Worm (Caenorhabditis elegans): ENCODE data around the gene R02F2.6.
A peak's percentile ranks its signal among the peaks of the same experiment; 100 is the strongest.

R02F2.6 gene

DNA sequence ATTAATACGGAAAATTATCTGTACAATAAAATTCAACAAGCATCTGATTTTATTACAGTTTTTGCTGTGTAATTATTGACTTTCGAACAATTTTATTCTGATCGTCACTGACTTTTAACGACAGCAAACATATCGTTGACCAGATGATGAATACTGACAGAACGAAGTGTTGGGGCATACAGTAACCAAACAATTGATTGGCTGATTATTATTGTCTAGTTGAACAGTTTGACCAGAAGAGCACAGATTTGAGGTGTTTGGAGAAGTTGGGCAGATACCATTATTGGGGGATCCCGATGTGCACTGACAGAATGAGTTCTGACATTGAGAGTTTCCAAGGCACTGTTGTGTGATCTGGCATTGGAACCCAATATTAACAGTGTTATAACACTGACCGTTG, 28.2 kb upstream of the R02F2.6 start:
- TF ChIP-seq fkh-4 (tag; optimal IDR thresholded peaks at IDR 0.05; ENCODE audit: borderline replicate concordance) (no peak), efl-1 (optimal IDR thresholded peaks at IDR 0.05) (no peak), efl-1 (GFP tag; optimal IDR thresholded peaks at IDR 0.05 in 1 of 2) (peak in 1 of 2 experiments; percentile 92)

ce11 chrIII:5506023-5506597, 27.4 kb upstream of the R02F2.6 start:
- TF ChIP-seq grh-1 (GFP tag; IDR thresholded peaks at IDR 0.05) (peak; percentile 55), nhr-85 (tag) (peak; percentile 82), unc-62 (GFP tag; optimal IDR thresholded peaks at IDR 0.05) (no peak), nhr-71 (tag; optimal IDR thresholded peaks at IDR 0.05) (peak; percentile 51), skn-1 (tag; optimal IDR thresholded peaks at IDR 0.05) (no peak), egl-27 (tag; optimal IDR thresholded peaks at IDR 0.05) (no peak), lir-3 (tag; optimal IDR thresholded peaks at IDR 0.05; ENCODE audit: poor library complexity) (no peak), lin-14 (GFP tag; optimal IDR thresholded peaks at IDR 0.05) (no peak), nhr-28 (tag; optimal IDR thresholded peaks at IDR 0.05) (no peak), mab-9 (GFP tag; IDR thresholded peaks at IDR 0.05) (no peak), nhr-47 (tag; optimal IDR thresholded peaks at IDR 0.05) (peak; percentile 55), efl-1 (optimal IDR thresholded peaks at IDR 0.05) (peak in 1 of 2 experiments; percentile 21), efl-1 (GFP tag; optimal IDR thresholded peaks at IDR 0.05 in 1 of 2) (peak in 1 of 2 experiments; percentile 92), sup-37 (GFP tag; optimal IDR thresholded peaks at IDR 0.05) (no peak), Y116A8C.19 (tag; optimal IDR thresholded peaks at IDR 0.05; ENCODE audit: borderline replicate concordance) (no peak), zag-1 (tag; optimal IDR thresholded peaks at IDR 0.05) (no peak), alr-1 (tag; optimal IDR thresholded peaks at IDR 0.05; ENCODE audit: borderline replicate concordance) (no peak), sox-4 (tag; optimal IDR thresholded peaks at IDR 0.05) (peak; percentile 9), ceh-88 (GFP tag; IDR thresholded peaks at IDR 0.05) (no peak), pqm-1 (tag; optimal IDR thresholded peaks at IDR 0.05) (no peak), swsn-7 (tag; optimal IDR thresholded peaks at IDR 0.05) (peak; percentile 14), ets-5 (GFP tag; IDR thresholded peaks at IDR 0.05) (no peak), pag-3 (tag; optimal IDR thresholded peaks at IDR 0.05; ENCODE audit: borderline replicate concordance, insufficient read depth) (no peak), lsy-2 (tag; optimal IDR thresholded peaks at IDR 0.05) (no peak), sptf-1 (tag; optimal IDR thresholded peaks at IDR 0.05) (no peak), unc-98 (GFP tag; IDR thresholded peaks at IDR 0.05) (no peak), nhr-20 (tag; optimal IDR thresholded peaks at IDR 0.05) (peak; percentile 26), dsc-1 (tag; optimal IDR thresholded peaks at IDR 0.05) (no peak), ama-1 (optimal IDR thresholded peaks at IDR 0.05) (peak; percentile 97), aha-1 (tag; optimal IDR thresholded peaks at IDR 0.05) (no peak), snpc-4 (tag; optimal IDR thresholded peaks at IDR 0.05) (no peak), xbp-1 (tag; optimal IDR thresholded peaks at IDR 0.05) (no peak), fos-1 (tag; optimal IDR thresholded peaks at IDR 0.05) (no peak), F16B12.6 (tag; optimal IDR thresholded peaks at IDR 0.05) (no peak), fkh-10 (GFP tag; optimal IDR thresholded peaks at IDR 0.05) (no peak), C16A3.4 (tag; optimal IDR thresholded peaks at IDR 0.05) (no peak), efl-3 (GFP tag; optimal IDR thresholded peaks at IDR 0.05) (no peak), tlp-1 (tag; optimal IDR thresholded peaks at IDR 0.05) (no peak), mef-2 (tag; optimal IDR thresholded peaks at IDR 0.05) (no peak), ces-1 (GFP tag; optimal IDR thresholded peaks at IDR 0.05) (no peak), C04F5.9 (tag; optimal IDR thresholded peaks at IDR 0.05) (no peak), elt-2 (tag; optimal IDR thresholded peaks at IDR 0.05) (peak; percentile 61), nhr-90 (tag; optimal IDR thresholded peaks at IDR 0.05; ENCODE audit: poor library complexity) (peak; percentile 54), pax-3 (tag; optimal IDR thresholded peaks at IDR 0.05) (no peak), ztf-4 (tag; optimal IDR thresholded peaks at IDR 0.05) (peak; percentile 33), dpl-1 (GFP tag; optimal IDR thresholded peaks at IDR 0.05) (no peak), nhr-19 (GFP tag; conservative IDR thresholded peaks at IDR 0.05) (peak; percentile 33), fkh-8 (tag; optimal IDR thresholded peaks at IDR 0.05) (peak; percentile 40), hlh-17 (GFP tag; optimal IDR thresholded peaks at IDR 0.05; ENCODE audit: borderline replicate concordance) (no peak), unc-30 (tag; optimal IDR thresholded peaks at IDR 0.05) (no peak)

Measured in whole organism, L1 larva.